Worm (Caenorhabditis elegans) whole organism, L2 larva: Measurements from ENCODE around the gene T23F2.3.

Source experiments
- R02D3.7 ChIP-seq: fragments of 150-350 bp; optimal IDR thresholded peaks from 2 replicates; lab custom pipeline; 2014; ENCODE audit warnings: missing biosample characterization, missing genetic modification characterization
- ZK546.5 ChIP-seq: sonication (generic microtip); optimal IDR thresholded peaks from 2 replicates; lab custom pipeline; 2017; ENCODE audit warnings: missing biosample characterization, missing genetic modification characterization
- nhr-12 ChIP-seq: fragments of 150-350 bp; optimal IDR thresholded peaks from 2 replicates; lab custom pipeline; 2014; ENCODE audit warnings: missing biosample characterization, missing genetic modification characterization
- skn-1 ChIP-seq: sonication (generic microtip); optimal IDR thresholded peaks from 2 replicates; lab custom pipeline; 2017; ENCODE audit warnings: missing biosample characterization, missing genetic modification characterization

- TF ChIP-seq skn-1 (no peak), ZK546.5 (tag; lab: Kevin White, UChicago) (no peak), R02D3.7 (no peak), nhr-12 (no peak)
Measured at ce11 chrX:5478875-5479274, 33.3 kb downstream of the T23F2.3 start.
